Worm (Caenorhabditis elegans) whole organism, L4 larva: Measurements from ENCODE around the gene kcnl-1.

Experiments used
- F49E8.2 ChIP-seq: sonication (generic microtip); optimal IDR thresholded peaks from 2 replicates; lab custom pipeline; 2016; ENCODE audit warnings: missing compliant biosample characterization, mild to moderate bottlenecking, missing genetic modification characterization, borderline replicate concordance
- Y75B8A.6 ChIP-seq: fragments of 200-800 bp; sonication (Bioruptor generic); IDR thresholded peaks from 2 replicates; pipeline ENCODE4 v1.3.6; 2022; ENCODE audit warnings: missing genetic modification reagents, missing genetic modification characterization, missing compliant biosample characterization
- ZK337.2 ChIP-seq: fragments of 200-800 bp; sonication (Bioruptor generic); IDR thresholded peaks from 2 replicates; pipeline ENCODE4 v1.3.6; 2022; ENCODE audit warnings: missing genetic modification reagents, missing genetic modification characterization, missing compliant biosample characterization
- dpl-1 ChIP-seq: fragments of 150-350 bp; optimal IDR thresholded peaks from 2 replicates; lab custom pipeline; 2014; ENCODE audit warnings: missing biosample characterization, missing genetic modification reagents, missing genetic modification characterization
- egl-27 ChIP-seq: sonication (generic microtip); optimal IDR thresholded peaks from 3 replicates; lab custom pipeline; 2017; ENCODE audit warnings: missing biosample characterization, missing genetic modification reagents, missing genetic modification characterization
- fkh-10 ChIP-seq: fragments of 150-350 bp; optimal IDR thresholded peaks from 2 replicates; lab custom pipeline; 2014; ENCODE audit warnings: missing biosample characterization, missing genetic modification reagents, missing genetic modification characterization
- jun-1 ChIP-seq: fragments of 150-350 bp; optimal IDR thresholded peaks from 2 replicates; lab custom pipeline; 2014; ENCODE audit warnings: missing biosample characterization, missing genetic modification reagents, missing genetic modification characterization
- mdl-1 ChIP-seq, 2 experiments: fragments of 150-350 bp in 1 of 2; sonication (generic microtip) in 1 of 2; optimal IDR thresholded peaks; 2 replicates each; lab custom pipeline; 2014 to 2017; ENCODE audit warnings: missing biosample characterization in 2 of 2, missing genetic modification characterization in 2 of 2
- mep-1 ChIP-seq: fragments of 150-350 bp; sonication (generic microtip); optimal IDR thresholded peaks from 3 replicates; lab custom pipeline; 2014; ENCODE audit warnings: missing biosample characterization, missing genetic modification characterization
- nhr-237 ChIP-seq: sonication (generic microtip); optimal IDR thresholded peaks from 2 replicates; lab custom pipeline; 2017; ENCODE audit warnings: missing biosample characterization, missing genetic modification characterization
- rbr-2 ChIP-seq: sonication (generic microtip); optimal IDR thresholded peaks from 2 replicates; lab custom pipeline; 2016; ENCODE audit warnings: missing genotype, missing genetic modification characterization, missing compliant biosample characterization
- unc-130 ChIP-seq: sonication (generic microtip); optimal IDR thresholded peaks from 2 replicates; lab custom pipeline; 2016; ENCODE audit warnings: missing genetic modification reagents, missing genetic modification characterization, missing compliant biosample characterization
- unc-39 ChIP-seq: sonication (generic microtip); optimal IDR thresholded peaks from 2 replicates; lab custom pipeline; 2017; ENCODE audit warnings: missing biosample characterization, missing genetic modification characterization

- TF ChIP-seq mdl-1 (tag; optimal IDR thresholded peaks at IDR 0.05; lab: Kevin White, UChicago) = no peak
- no peak for TF ChIP-seq nhr-237
- no peak for TF ChIP-seq unc-39 (tag; lab: Kevin White, UChicago)
- no peak for TF ChIP-seq egl-27 (tag; lab: Kevin White, UChicago)
- TF ChIP-seq rbr-2 (tag; lab: Kevin White, UChicago) = no peak
- no peak for TF ChIP-seq jun-1
- no peak for TF ChIP-seq F49E8.2 (tag; lab: Kevin White, UChicago)
- TF ChIP-seq ZK337.2 (GFP tag; lab: Robert Waterston, UW) = no peak
- no peak for TF ChIP-seq Y75B8A.6
- no peak for TF ChIP-seq mep-1 (tag; lab: Kevin White, UChicago)
- no peak for TF ChIP-seq fkh-10 (GFP tag; lab: Kevin White, UChicago)
- TF ChIP-seq unc-130 (GFP tag; lab: Kevin White, UChicago) = no peak
- no peak for TF ChIP-seq dpl-1 (GFP tag; lab: Kevin White, UChicago)
Measured at ce11 chrV:19546673-19547072, 18.5 kb upstream of the kcnl-1 start.
